Worm (Caenorhabditis elegans): ENCODE data around the gene H11E01.2.

Gene H11E01.2

DNA sequence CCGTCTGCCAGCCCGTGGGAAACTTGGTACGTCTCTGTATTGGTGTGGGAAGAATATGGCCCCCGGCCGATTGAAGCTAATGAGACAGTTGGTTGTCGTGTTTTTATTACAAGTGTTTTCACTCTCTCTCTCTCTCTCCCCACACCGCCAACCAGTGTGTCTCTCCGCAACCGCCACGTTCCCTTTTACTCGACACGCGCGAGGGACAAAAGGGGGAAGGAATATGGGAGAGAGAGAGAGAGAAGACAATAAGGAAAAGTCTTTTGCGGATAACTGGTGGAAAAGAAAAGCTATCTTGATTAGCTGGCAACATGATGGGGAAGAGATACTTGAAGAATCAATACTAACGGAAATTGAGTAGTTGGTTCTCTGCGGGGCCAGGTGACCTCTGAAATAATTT, 42.2 kb upstream of the H11E01.2 start:
- TF ChIP-seq unc-62 (GFP tag; optimal IDR thresholded peaks at IDR 0.05) (no peak), ceh-27 (GFP tag; optimal IDR thresholded peaks at IDR 0.05) (peak; percentile 1)

ce11 chrX:1583980-1584379, 36.9 kb upstream of the H11E01.2 start:
- no peak for TF ChIP-seq bed-1 (GFP tag; IDR thresholded peaks at IDR 0.05)
- no peak for TF ChIP-seq K12H6.12 (tag; optimal IDR thresholded peaks at IDR 0.05)
- no peak for TF ChIP-seq ceh-40 (GFP tag; IDR thresholded peaks at IDR 0.05)
- no peak for TF ChIP-seq hlh-26 (GFP tag; conservative IDR thresholded peaks at IDR 0.05)
- no peak for TF ChIP-seq egrh-3 (GFP tag; IDR thresholded peaks at IDR 0.05)
- no peak for TF ChIP-seq somi-1 (GFP tag; optimal IDR thresholded peaks at IDR 0.05)
- TF ChIP-seq ceh-27 (GFP tag; optimal IDR thresholded peaks at IDR 0.05): no peak
- no peak for TF ChIP-seq rec-8 (tag; optimal IDR thresholded peaks at IDR 0.05)
- no peak for TF ChIP-seq lir-1 (GFP tag; conservative IDR thresholded peaks at IDR 0.05)
- no peak for TF ChIP-seq madf-6 (GFP tag; IDR thresholded peaks at IDR 0.05)
- TF ChIP-seq gei-17 (GFP tag; optimal IDR thresholded peaks at IDR 0.05): no peak
- TF ChIP-seq lin-40 (tag; optimal IDR thresholded peaks at IDR 0.05): no peak
- no peak for TF ChIP-seq sea-2 (GFP tag; IDR thresholded peaks at IDR 0.05)
- TF ChIP-seq Y56A3A.18 (GFP tag; IDR thresholded peaks at IDR 0.05): no peak

- TF ChIP-seq egrh-3 (GFP tag; IDR thresholded peaks at IDR 0.05): no peak
- TF ChIP-seq Y53G8AR.9 (GFP tag; conservative IDR thresholded peaks at IDR 0.05): no peak
- TF ChIP-seq ets-4 (GFP tag; optimal IDR thresholded peaks at IDR 0.05): no peak
- no peak for TF ChIP-seq ztf-6 (GFP tag; IDR thresholded peaks at IDR 0.05)
- no peak for TF ChIP-seq lin-26 (GFP tag; IDR thresholded peaks at IDR 0.05)
- no peak for TF ChIP-seq mel-28 (tag; optimal IDR thresholded peaks at IDR 0.05; ENCODE audit: borderline replicate concordance)
- TF ChIP-seq nfya-2 (GFP tag; IDR thresholded peaks at IDR 0.05): no peak
- no peak for TF ChIP-seq lin-40 (tag; optimal IDR thresholded peaks at IDR 0.05)
These were observed 33.8 kb upstream of the H11E01.2 start for ce11 chrX:1587082-1587481.

DNA sequence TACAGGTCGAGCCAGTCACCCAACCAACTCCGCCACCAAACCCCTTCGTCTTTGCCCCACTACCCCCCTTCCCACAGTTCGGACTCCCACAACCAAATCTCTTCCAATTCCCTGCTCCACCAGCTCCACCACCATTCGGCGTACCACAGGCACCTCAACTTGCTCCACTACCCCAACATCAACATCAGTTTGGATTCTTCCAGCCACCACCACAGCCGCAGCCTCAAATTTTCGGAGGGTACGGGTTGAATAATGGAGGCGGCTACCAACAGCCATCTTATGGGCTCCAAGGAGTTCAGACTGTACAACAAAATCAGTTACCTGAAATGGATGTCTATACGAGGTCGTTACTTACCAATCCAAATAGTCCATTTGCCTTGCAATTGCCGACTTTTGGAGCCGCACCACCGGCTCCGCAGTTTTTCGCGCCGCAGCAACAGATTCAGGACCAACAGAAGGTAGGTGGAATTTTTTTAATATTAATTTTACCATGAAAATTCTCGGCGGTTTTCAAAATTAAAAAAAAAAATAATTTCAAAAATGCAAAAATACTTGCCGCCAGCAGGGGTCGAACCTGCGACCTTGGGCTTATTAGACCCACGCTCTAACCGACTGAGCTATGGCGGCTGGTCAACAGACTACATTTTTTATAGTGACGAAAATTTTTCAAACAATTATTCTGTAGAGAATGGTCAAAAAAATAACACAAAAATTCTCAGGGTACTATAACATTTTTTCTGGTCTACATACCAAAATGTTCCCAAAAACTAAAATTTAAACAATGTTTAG, 31.5 kb upstream of the H11E01.2 start:
- peak; percentile 61 for TF ChIP-seq zfh-2 (GFP tag; conservative IDR thresholded peaks at IDR 0.05)
- 0 out of 2 replicates have a peak, but pooled peaks have one; percentile 41 for TF ChIP-seq hsf-1 (GFP tag; IDR thresholded peaks at IDR 0.05)
- no peak for TF ChIP-seq aptf-2 (GFP tag; conservative IDR thresholded peaks at IDR 0.05)
- no peak for TF ChIP-seq dpff-1 (tag; optimal IDR thresholded peaks at IDR 0.05)
- TF ChIP-seq K11D2.4 (GFP tag; IDR thresholded peaks at IDR 0.05): peak; percentile 34; the same call in 1 of the 2 replicates
- no peak for TF ChIP-seq B0035.1 (tag; optimal IDR thresholded peaks at IDR 0.05)
- TF ChIP-seq mes-4 (tag; optimal IDR thresholded peaks at IDR 0.05): no peak
- no peak for TF ChIP-seq ztf-18 (tag; optimal IDR thresholded peaks at IDR 0.05)
- no peak for TF ChIP-seq somi-1 (GFP tag; optimal IDR thresholded peaks at IDR 0.05)
- TF ChIP-seq tbp1 (GFP tag; optimal IDR thresholded peaks at IDR 0.05): peak; percentile 77
- TF ChIP-seq akir-1 (GFP tag; optimal IDR thresholded peaks at IDR 0.05): no peak
- no peak for TF ChIP-seq die-1 (tag; optimal IDR thresholded peaks at IDR 0.05)
- no peak for TF ChIP-seq F57A8.1 (GFP tag; optimal IDR thresholded peaks at IDR 0.05)
- TF ChIP-seq egl-18 (GFP tag; IDR thresholded peaks at IDR 0.05): no peak
- TF ChIP-seq nhr-80 (tag; optimal IDR thresholded peaks at IDR 0.05): no peak
- TF ChIP-seq unc-62 (GFP tag; optimal IDR thresholded peaks at IDR 0.05): no peak
- no peak for TF ChIP-seq gei-17 (GFP tag; optimal IDR thresholded peaks at IDR 0.05)
- TF ChIP-seq rec-8 (tag; optimal IDR thresholded peaks at IDR 0.05): no peak
- TF ChIP-seq B0019.2 (GFP tag; conservative IDR thresholded peaks at IDR 0.05): no peak
- TF ChIP-seq Y79H2A.3 (GFP tag; conservative IDR thresholded peaks at IDR 0.05): no peak
- TF ChIP-seq ets-4 (GFP tag; optimal IDR thresholded peaks at IDR 0.05): no peak
- TF ChIP-seq xnd-1 (tag; optimal IDR thresholded peaks at IDR 0.05): no peak
- TF ChIP-seq pha-4 (tag; optimal IDR thresholded peaks at IDR 0.05): no peak
- TF ChIP-seq ekl-4 (GFP tag; IDR thresholded peaks at IDR 0.05): 0 out of 2 replicates have a peak, but pooled peaks have one; percentile 27
- TF ChIP-seq ztf-6 (GFP tag; IDR thresholded peaks at IDR 0.05): no peak
- no peak for TF ChIP-seq tbx-9 (tag; optimal IDR thresholded peaks at IDR 0.05; ENCODE audit: borderline replicate concordance)

Measured in whole organism, young adult.